ENCODE assay signal across 1 fruit fly cellular context in the genomic region with DNA sequence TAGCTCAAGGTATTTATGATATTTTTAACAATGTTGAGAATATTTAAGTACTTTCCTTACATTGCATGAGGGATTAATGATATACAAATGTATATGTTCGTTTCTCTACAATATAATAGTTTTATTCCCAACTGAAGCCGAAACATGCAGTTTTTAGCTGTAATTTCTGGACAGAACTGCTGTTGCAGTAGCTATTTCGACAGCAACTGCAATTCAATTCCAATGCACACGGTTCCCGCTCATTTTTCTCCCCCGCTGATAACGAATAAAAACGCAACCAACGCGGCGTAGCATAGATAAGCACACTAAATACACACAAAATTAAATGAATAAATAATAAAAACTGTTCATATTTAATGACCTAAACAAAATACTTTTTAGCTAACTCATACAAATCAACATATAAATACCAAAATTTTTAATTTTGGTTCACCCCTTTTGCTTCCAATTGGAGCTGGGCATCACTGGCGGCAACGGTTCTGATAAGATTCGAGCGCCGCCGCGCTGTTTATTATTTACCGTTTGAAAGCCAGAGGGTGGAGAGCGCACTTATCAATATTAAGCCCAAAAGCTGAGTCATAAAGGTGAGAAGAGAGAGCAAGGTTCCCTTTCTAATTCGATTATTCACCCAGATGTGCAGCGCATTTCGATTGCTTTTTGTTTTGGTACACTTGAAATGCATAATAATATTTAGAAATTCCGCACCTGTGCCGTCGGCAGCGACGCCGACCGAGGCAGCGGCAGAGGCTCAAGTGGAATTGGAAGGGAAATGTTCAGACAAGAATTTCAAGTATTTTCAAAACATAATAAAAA.
TF ChIP-seq lines count a peak whose summit lies in the region.

No protein-coding gene starts in this region.

TF ChIP-seq in whole organism, embryonic, 481 proteins besides CTCF, POLR2A, EP300 and RAD21 (continued from another document and continues in another):
- TF ChIP-seq pfk (GFP tag; optimal IDR thresholded peaks at IDR 0.05; lab: Kevin White, UChicago) (no peak), CG33213 (GFP tag; optimal IDR thresholded peaks at IDR 0.05; lab: Kevin White, UChicago) (no peak), NfI (GFP tag; optimal IDR thresholded peaks at IDR 0.05; lab: Kevin White, UChicago) (peak; percentile 2), gsb (GFP tag; IDR thresholded peaks at IDR 0.05; lab: Robert Waterston, UW) (no peak), unpg (GFP tag; optimal IDR thresholded peaks at IDR 0.05; lab: Kevin White, UChicago) (peak; percentile 30), nmo (GFP tag; optimal IDR thresholded peaks at IDR 0.05; lab: Kevin White, UChicago) (no peak), CG6854 (GFP tag; optimal IDR thresholded peaks at IDR 0.05; lab: Kevin White, UChicago) (no peak), ham (GFP tag; IDR thresholded peaks at IDR 0.05; lab: Robert Waterston, UW) (no peak), stwl (tag; optimal IDR thresholded peaks at IDR 0.05; lab: Kevin White, UChicago) (peak; percentile 94), fru (optimal IDR thresholded peaks at IDR 0.05; lab: Kevin White, UChicago) (no peak), CG9215 (GFP tag; IDR thresholded peaks at IDR 0.05; lab: Robert Waterston, UW) (no peak), tio (GFP tag; optimal IDR thresholded peaks at IDR 0.05; lab: Kevin White, UChicago) (no peak), CG12391 (tag; optimal IDR thresholded peaks at IDR 0.05; lab: Kevin White, UChicago) (peak; percentile 19), CG8924 (tag; optimal IDR thresholded peaks at IDR 0.05; lab: Kevin White, UChicago) (peak; percentile 21), HmgD (GFP tag; optimal IDR thresholded peaks at IDR 0.05; lab: Kevin White, UChicago) (no peak), Lim3 (GFP tag; IDR thresholded peaks at IDR 0.05; lab: Robert Waterston, UW) (no peak), nerfin-1 (tag; optimal IDR thresholded peaks at IDR 0.05; lab: Kevin White, UChicago) (no peak), tin (GFP tag; optimal IDR thresholded peaks at IDR 0.05; lab: Kevin White, UChicago) (no peak), NK7.1 (GFP tag; optimal IDR thresholded peaks at IDR 0.05; lab: Kevin White, UChicago) (no peak), sob (GFP tag; IDR thresholded peaks at IDR 0.05; lab: Robert Waterston, UW) (peak; percentile 25; the same call in 1 of the 2 replicates), lab (GFP tag; optimal IDR thresholded peaks at IDR 0.05; lab: Kevin White, UChicago) (peak; percentile 55), maf-S (GFP tag; optimal IDR thresholded peaks at IDR 0.05; lab: Kevin White, UChicago) (no peak), D (optimal IDR thresholded peaks at IDR 0.05; lab: Kevin White, UChicago) (no peak), D (GFP tag; optimal IDR thresholded peaks at IDR 0.05; lab: Kevin White, UChicago) (no peak), CG6254 (GFP tag; optimal IDR thresholded peaks at IDR 0.05; lab: Kevin White, UChicago) (peak; percentile 27), CG9817 (tag; optimal IDR thresholded peaks at IDR 0.05; lab: Kevin White, UChicago) (no peak), ftz-f1 (GFP tag; optimal IDR thresholded peaks at IDR 0.05; lab: Kevin White, UChicago) (no peak), danr (GFP tag; IDR thresholded peaks at IDR 0.05; lab: Robert Waterston, UW) (no peak), Six4 (GFP tag; optimal IDR thresholded peaks at IDR 0.05; lab: Kevin White, UChicago) (no peak), psq (GFP tag; optimal IDR thresholded peaks at IDR 0.05; lab: Kevin White, UChicago) (no peak), Dp (GFP tag; optimal IDR thresholded peaks at IDR 0.05; lab: Kevin White, UChicago) (no peak), H2.0 (GFP tag; IDR thresholded peaks at IDR 0.05; lab: Robert Waterston, UW) (peak; percentile 42; the same call in 1 of the 2 replicates), tup (GFP tag; optimal IDR thresholded peaks at IDR 0.05; lab: Kevin White, UChicago) (no peak), Ets65A (GFP tag; lab: Kevin White, UChicago) (peak; percentile 54), luna (GFP tag; optimal IDR thresholded peaks at IDR 0.05; lab: Kevin White, UChicago) (no peak), CG6272 (GFP tag; IDR thresholded peaks at IDR 0.05; lab: Robert Waterston, UW) (no peak), Hr51 (GFP tag; optimal IDR thresholded peaks at IDR 0.05; lab: Kevin White, UChicago) (no peak), lmd (GFP tag; IDR thresholded peaks at IDR 0.05; lab: Robert Waterston, UW) (peak; percentile 30; the same call in 1 of the 2 replicates), wdn (GFP tag; IDR thresholded peaks at IDR 0.05; lab: Robert Waterston, UW) (no peak), org-1 (GFP tag; optimal IDR thresholded peaks at IDR 0.05; lab: Kevin White, UChicago) (peak; percentile 2), Fer3 (tag; optimal IDR thresholded peaks at IDR 0.05; lab: Kevin White, UChicago) (no peak), HLH3B (GFP tag; IDR thresholded peaks at IDR 0.05; lab: Robert Waterston, UW) (no peak), pum (GFP tag; optimal IDR thresholded peaks at IDR 0.05; lab: Kevin White, UChicago) (no peak), Dad (GFP tag; optimal IDR thresholded peaks at IDR 0.05; lab: Kevin White, UChicago) (no peak), dpn (GFP tag; optimal IDR thresholded peaks at IDR 0.05; lab: Kevin White, UChicago) (no peak), Camta (GFP tag; optimal IDR thresholded peaks at IDR 0.05; lab: Kevin White, UChicago) (no peak), NFAT (GFP tag; IDR thresholded peaks at IDR 0.05; lab: Robert Waterston, UW) (no peak), MESR4 (GFP tag; optimal IDR thresholded peaks at IDR 0.05; lab: Kevin White, UChicago) (no peak), odd (GFP tag; optimal IDR thresholded peaks at IDR 0.05; lab: Kevin White, UChicago) (peak; percentile 28), CG1647 (GFP tag; optimal IDR thresholded peaks at IDR 0.05; lab: Kevin White, UChicago) (no peak), hkb (optimal IDR thresholded peaks at IDR 0.05; lab: Kevin White, UChicago) (no peak), hkb (GFP tag; IDR thresholded peaks at IDR 0.05; lab: Robert Waterston, UW) (no peak; the same call in none of the 2 replicates), CG3838 (GFP tag; optimal IDR thresholded peaks at IDR 0.05; lab: Kevin White, UChicago) (no peak), Sox102F (GFP tag; optimal IDR thresholded peaks at IDR 0.05; lab: Kevin White, UChicago) (peak; percentile 16), CG14965 (GFP tag; optimal IDR thresholded peaks at IDR 0.05; lab: Kevin White, UChicago; ENCODE audit: borderline replicate concordance) (no peak), CG14014 (GFP tag; IDR thresholded peaks at IDR 0.05; lab: Robert Waterston, UW) (no peak), cato (GFP tag; optimal IDR thresholded peaks at IDR 0.05; lab: Kevin White, UChicago; ENCODE audit: borderline replicate concordance) (no peak), CG4360 (GFP tag; IDR thresholded peaks at IDR 0.05; lab: Robert Waterston, UW) (no peak), CG17802 (tag; optimal IDR thresholded peaks at IDR 0.05; lab: Kevin White, UChicago) (no peak), CG3995 (GFP tag; optimal IDR thresholded peaks at IDR 0.05; lab: Kevin White, UChicago) (no peak), CG4404 (GFP tag; IDR thresholded peaks at IDR 0.05; lab: Robert Waterston, UW) (no peak), eyg (GFP tag; optimal IDR thresholded peaks at IDR 0.05; lab: Kevin White, UChicago) (no peak), Hand (GFP tag; optimal IDR thresholded peaks at IDR 0.05; lab: Kevin White, UChicago) (peak; percentile 26), tll (GFP tag; optimal IDR thresholded peaks at IDR 0.05; lab: Kevin White, UChicago) (no peak), Meics (GFP tag; optimal IDR thresholded peaks at IDR 0.05; lab: Kevin White, UChicago) (no peak), CG7556 (GFP tag; optimal IDR thresholded peaks at IDR 0.05; lab: Kevin White, UChicago) (peak; percentile 19), D19A (tag; optimal IDR thresholded peaks at IDR 0.05; lab: Kevin White, UChicago) (peak; percentile 22), ssp (GFP tag; IDR thresholded peaks at IDR 0.05; lab: Robert Waterston, UW) (no peak), CG4854 (GFP tag; optimal IDR thresholded peaks at IDR 0.05; lab: Kevin White, UChicago) (no peak), hth (optimal IDR thresholded peaks at IDR 0.05; lab: Kevin White, UChicago) (no peak), CG11723 (GFP tag; optimal IDR thresholded peaks at IDR 0.05; lab: Kevin White, UChicago) (no peak), CG14710 (tag; optimal IDR thresholded peaks at IDR 0.05; lab: Kevin White, UChicago) (peak; percentile 45), hb (GFP tag; IDR thresholded peaks at IDR 0.05; lab: Robert Waterston, UW; ENCODE audit: partially characterized antibody) (no peak), CG43689 (GFP tag; IDR thresholded peaks at IDR 0.05; lab: Robert Waterston, UW) (no peak), CG10565 (GFP tag; optimal IDR thresholded peaks at IDR 0.05; lab: Kevin White, UChicago) (no peak), sens (GFP tag; lab: Kevin White, UChicago) (peak; percentile 84), Jarid2 (GFP tag; optimal IDR thresholded peaks at IDR 0.05; lab: Kevin White, UChicago) (no peak), bab2 (GFP tag; optimal IDR thresholded peaks at IDR 0.05; lab: Kevin White, UChicago) (no peak), Lpt (GFP tag; optimal IDR thresholded peaks at IDR 0.05; lab: Kevin White, UChicago) (no peak), CG1024 (GFP tag; IDR thresholded peaks at IDR 0.05; lab: Robert Waterston, UW) (no peak), row (GFP tag; IDR thresholded peaks at IDR 0.05; lab: Robert Waterston, UW) (peak; percentile 57), btn (GFP tag; optimal IDR thresholded peaks at IDR 0.05; lab: Kevin White, UChicago) (no peak), CG16815 (GFP tag; optimal IDR thresholded peaks at IDR 0.05; lab: Kevin White, UChicago) (no peak), Tbp (GFP tag; optimal IDR thresholded peaks at IDR 0.05; lab: Kevin White, UChicago) (no peak), wor (GFP tag; IDR thresholded peaks at IDR 0.05; lab: Robert Waterston, UW) (no peak), jumu (GFP tag; optimal IDR thresholded peaks at IDR 0.05; lab: Kevin White, UChicago) (peak; percentile 5), pan (optimal IDR thresholded peaks at IDR 0.05; lab: Kevin White, UChicago) (no peak), pan (GFP tag; optimal IDR thresholded peaks at IDR 0.05 in 1 of 2, IDR thresholded peaks at IDR 0.05 in 1 of 2) (no peak), Gsc (GFP tag; IDR thresholded peaks at IDR 0.05; lab: Robert Waterston, UW) (no peak), sc (optimal IDR thresholded peaks at IDR 0.05; lab: Kevin White, UChicago) (no peak), sc (GFP tag; optimal IDR thresholded peaks at IDR 0.05; lab: Kevin White, UChicago) (no peak), dmrt11E (tag; optimal IDR thresholded peaks at IDR 0.05; lab: Kevin White, UChicago) (peak; percentile 15), sd (tag; optimal IDR thresholded peaks at IDR 0.05; lab: Kevin White, UChicago) (peak; percentile 83), Ssrp (tag; optimal IDR thresholded peaks at IDR 0.05; lab: Kevin White, UChicago) (no peak), trh (GFP tag; optimal IDR thresholded peaks at IDR 0.05; lab: Kevin White, UChicago) (no peak), CG2129 (GFP tag; IDR thresholded peaks at IDR 0.05; lab: Robert Waterston, UW; ENCODE audit: partially characterized antibody) (no peak), CG7745 (tag; optimal IDR thresholded peaks at IDR 0.05; lab: Kevin White, UChicago) (no peak), vnd (GFP tag; IDR thresholded peaks at IDR 0.05; lab: Robert Waterston, UW; ENCODE audit: partially characterized antibody) (no peak), tap (tag; optimal IDR thresholded peaks at IDR 0.05; lab: Kevin White, UChicago) (no peak), CG32772 (GFP tag; IDR thresholded peaks at IDR 0.05; lab: Robert Waterston, UW) (no peak; the same call in 1 of the 2 replicates), Neu2 (GFP tag; optimal IDR thresholded peaks at IDR 0.05; lab: Kevin White, UChicago; ENCODE audit: borderline replicate concordance) (no peak), NC2α (GFP tag; optimal IDR thresholded peaks at IDR 0.05; lab: Kevin White, UChicago) (no peak), CG3065 (GFP tag; optimal IDR thresholded peaks at IDR 0.05; lab: Kevin White, UChicago) (no peak), gfzf (GFP tag; optimal IDR thresholded peaks at IDR 0.05; lab: Kevin White, UChicago) (no peak), HmgZ (tag; optimal IDR thresholded peaks at IDR 0.05; lab: Kevin White, UChicago) (no peak), hbn (GFP tag; IDR thresholded peaks at IDR 0.05; lab: Robert Waterston, UW; ENCODE audit: partially characterized antibody) (no peak), ttk (GFP tag; IDR thresholded peaks at IDR 0.05; lab: Robert Waterston, UW) (no peak), mld (GFP tag; IDR thresholded peaks at IDR 0.05; lab: Robert Waterston, UW; ENCODE audit: partially characterized antibody) (no peak), slbo (GFP tag; IDR thresholded peaks at IDR 0.05; lab: Robert Waterston, UW) (no peak; the same call in 1 of the 2 replicates), ab (GFP tag; optimal IDR thresholded peaks at IDR 0.05; lab: Kevin White, UChicago) (no peak), HLH4C (GFP tag; IDR thresholded peaks at IDR 0.05; lab: Robert Waterston, UW; ENCODE audit: partially characterized antibody) (0 out of 3 replicates have a peak, but pooled peaks have one; percentile 9), lilli (GFP tag; optimal IDR thresholded peaks at IDR 0.05; lab: Kevin White, UChicago) (peak; percentile 19), H15 (GFP tag; IDR thresholded peaks at IDR 0.05; lab: Robert Waterston, UW) (no peak), CG7839 (tag; optimal IDR thresholded peaks at IDR 0.05; lab: Kevin White, UChicago) (peak; percentile 9), Deaf1 (tag; optimal IDR thresholded peaks at IDR 0.05; lab: Kevin White, UChicago) (no peak), CG9932 (GFP tag; IDR thresholded peaks at IDR 0.05; lab: Robert Waterston, UW) (no peak), Hmr (GFP tag; optimal IDR thresholded peaks at IDR 0.05; lab: Kevin White, UChicago) (peak; percentile 24), CG3847 (GFP tag; IDR thresholded peaks at IDR 0.05; lab: Robert Waterston, UW) (no peak), CG2712 (tag; optimal IDR thresholded peaks at IDR 0.05; lab: Kevin White, UChicago) (peak; percentile 54), Oli (tag; optimal IDR thresholded peaks at IDR 0.05; lab: Kevin White, UChicago) (no peak), CG4617 (GFP tag; optimal IDR thresholded peaks at IDR 0.05; lab: Kevin White, UChicago; ENCODE audit: borderline replicate concordance) (no peak), repo (GFP tag; optimal IDR thresholded peaks at IDR 0.05; lab: Kevin White, UChicago) (no peak), CG8089 (GFP tag; optimal IDR thresholded peaks at IDR 0.05; lab: Kevin White, UChicago) (no peak), nau (GFP tag; optimal IDR thresholded peaks at IDR 0.05; lab: Kevin White, UChicago) (peak; percentile 7), lbe (GFP tag; optimal IDR thresholded peaks at IDR 0.05; lab: Kevin White, UChicago) (no peak), CG10654 (GFP tag; optimal IDR thresholded peaks at IDR 0.05; lab: Kevin White, UChicago) (no peak), Rx (GFP tag; IDR thresholded peaks at IDR 0.05; lab: Robert Waterston, UW) (no peak)
